Worm (Caenorhabditis elegans): Measurements from ENCODE around the gene Y53G8AR.8.

Y53G8AR.8 gene

DNA sequence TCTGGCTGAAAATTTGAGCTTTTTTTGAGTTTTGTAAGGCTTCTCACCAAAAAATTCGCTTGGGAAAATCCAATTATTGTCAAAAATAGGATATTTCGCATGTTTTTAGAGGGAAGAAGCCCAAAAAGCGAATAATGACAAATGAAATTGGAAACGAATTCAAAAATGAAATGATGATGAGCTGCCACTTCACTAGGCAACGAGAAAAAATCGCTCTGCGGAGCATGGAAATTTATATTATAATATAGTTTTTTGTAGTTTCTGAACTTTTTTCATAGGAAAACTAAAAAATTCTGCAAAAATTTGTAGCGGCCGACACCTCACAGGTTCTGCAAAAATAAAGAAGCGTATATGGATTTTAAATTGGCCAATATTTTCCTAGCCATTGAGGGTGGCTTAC, 41.1 kb downstream of the Y53G8AR.8 start, which contains the start of gene Y53G8AL.3:
Gene Y53G8AL.3 (minus strand): TSS at position 101 of the 400 bp plus-strand sequence.
- TF ChIP-seq tbx-37 (GFP tag; conservative IDR thresholded peaks at IDR 0.05): no peak
- TF ChIP-seq tra-4 (tag; optimal IDR thresholded peaks at IDR 0.05): no peak
- TF ChIP-seq scrt-1 (GFP tag; IDR thresholded peaks at IDR 0.05): no peak
- TF ChIP-seq hmg-4 (GFP tag; optimal IDR thresholded peaks at IDR 0.05): no peak
- TF ChIP-seq flt-1 (GFP tag; IDR thresholded peaks at IDR 0.05): no peak
- no peak for TF ChIP-seq B0310.2 (tag; optimal IDR thresholded peaks at IDR 0.05)
- no peak for TF ChIP-seq aly-1 (tag; optimal IDR thresholded peaks at IDR 0.05)
- no peak for TF ChIP-seq ceh-13 (GFP tag; optimal IDR thresholded peaks at IDR 0.05)
- no peak for TF ChIP-seq ceh-36 (tag; optimal IDR thresholded peaks at IDR 0.05)
- TF ChIP-seq sea-1 (GFP tag; conservative IDR thresholded peaks at IDR 0.05): no peak
- TF ChIP-seq ama-1 (optimal IDR thresholded peaks at IDR 0.05): no peak
- TF ChIP-seq tbx-11 (GFP tag; IDR thresholded peaks at IDR 0.05): no peak
- no peak for TF ChIP-seq hnd-1 (tag; optimal IDR thresholded peaks at IDR 0.05)
- TF ChIP-seq pes-1 (GFP tag; IDR thresholded peaks at IDR 0.05): no peak
- TF ChIP-seq ets-7 (tag; optimal IDR thresholded peaks at IDR 0.05): no peak
- TF ChIP-seq F13C5.2 (tag; optimal IDR thresholded peaks at IDR 0.05): no peak
- TF ChIP-seq hmbx-1 (tag; optimal IDR thresholded peaks at IDR 0.05): no peak

DNA sequence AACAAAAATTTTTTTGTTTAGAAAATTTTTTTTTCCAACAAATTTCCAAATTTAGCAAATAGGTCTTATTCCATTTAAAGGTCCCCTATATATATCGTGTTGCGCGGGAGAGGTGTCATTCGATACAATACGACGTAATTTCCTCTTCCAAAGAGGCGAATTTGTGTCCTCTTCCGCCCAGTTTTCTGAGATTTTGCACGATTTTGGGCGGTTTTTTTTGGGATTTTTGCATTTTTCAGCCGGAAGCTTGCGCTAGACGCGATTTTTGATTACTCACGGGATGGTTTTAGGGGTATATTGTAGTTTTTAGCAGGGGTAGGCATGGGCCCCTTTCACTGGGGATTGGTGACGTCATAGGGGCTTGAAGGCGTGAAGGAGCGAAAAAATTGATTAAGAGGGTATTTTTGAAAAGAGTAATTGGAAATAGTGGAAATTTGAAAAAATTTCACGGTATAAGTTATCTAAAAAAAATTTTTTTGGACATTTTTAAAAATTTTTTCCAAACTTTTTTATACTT, 43.5 kb downstream of the Y53G8AR.8 start, which contains the start of gene Y53G8AL.4:
Gene Y53G8AL.4 (minus strand): TSS at position 51 of the 517 bp plus-strand sequence.
- TF ChIP-seq hmbx-1 (tag; optimal IDR thresholded peaks at IDR 0.05): no peak
- no peak for TF ChIP-seq ama-1 (optimal IDR thresholded peaks at IDR 0.05)
- TF ChIP-seq hmg-4 (GFP tag; optimal IDR thresholded peaks at IDR 0.05): no peak
- peak; percentile 27; the same call in 1 of the 2 replicates for TF ChIP-seq pes-1 (GFP tag; IDR thresholded peaks at IDR 0.05)

DNA sequence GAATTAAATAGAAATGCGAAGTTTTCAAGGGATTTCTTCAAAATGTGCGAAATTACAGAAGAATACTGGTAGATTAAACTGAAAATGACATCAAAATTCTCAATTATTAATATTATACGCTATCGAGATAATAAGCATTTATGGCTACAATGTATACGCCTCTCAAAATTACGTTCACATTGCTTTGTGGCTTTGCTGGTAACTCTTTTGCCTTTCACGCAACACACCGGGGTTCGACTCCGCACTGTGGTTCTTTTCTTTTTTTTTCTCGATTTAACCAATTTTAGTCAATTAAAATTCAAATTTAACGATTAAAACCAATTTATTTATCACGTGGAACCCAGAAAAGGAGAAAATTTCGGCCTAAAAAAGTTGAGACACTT, 45.1 kb downstream of the Y53G8AR.8 start:
- TF ChIP-seq ceh-13 (GFP tag; optimal IDR thresholded peaks at IDR 0.05) (no peak), scrt-1 (GFP tag; IDR thresholded peaks at IDR 0.05) (no peak), tbx-11 (GFP tag; IDR thresholded peaks at IDR 0.05) (0 out of 2 replicates have a peak, but pooled peaks have one; percentile 57), sea-1 (GFP tag; conservative IDR thresholded peaks at IDR 0.05) (no peak), flt-1 (GFP tag; IDR thresholded peaks at IDR 0.05) (peak; percentile 65; the same call in 1 of the 2 replicates), F13C5.2 (tag; optimal IDR thresholded peaks at IDR 0.05) (no peak), ceh-36 (tag; optimal IDR thresholded peaks at IDR 0.05) (no peak), hnd-1 (tag; optimal IDR thresholded peaks at IDR 0.05) (peak; percentile 27), B0310.2 (tag; optimal IDR thresholded peaks at IDR 0.05) (no peak), pes-1 (GFP tag; IDR thresholded peaks at IDR 0.05) (peak; percentile 63)

DNA sequence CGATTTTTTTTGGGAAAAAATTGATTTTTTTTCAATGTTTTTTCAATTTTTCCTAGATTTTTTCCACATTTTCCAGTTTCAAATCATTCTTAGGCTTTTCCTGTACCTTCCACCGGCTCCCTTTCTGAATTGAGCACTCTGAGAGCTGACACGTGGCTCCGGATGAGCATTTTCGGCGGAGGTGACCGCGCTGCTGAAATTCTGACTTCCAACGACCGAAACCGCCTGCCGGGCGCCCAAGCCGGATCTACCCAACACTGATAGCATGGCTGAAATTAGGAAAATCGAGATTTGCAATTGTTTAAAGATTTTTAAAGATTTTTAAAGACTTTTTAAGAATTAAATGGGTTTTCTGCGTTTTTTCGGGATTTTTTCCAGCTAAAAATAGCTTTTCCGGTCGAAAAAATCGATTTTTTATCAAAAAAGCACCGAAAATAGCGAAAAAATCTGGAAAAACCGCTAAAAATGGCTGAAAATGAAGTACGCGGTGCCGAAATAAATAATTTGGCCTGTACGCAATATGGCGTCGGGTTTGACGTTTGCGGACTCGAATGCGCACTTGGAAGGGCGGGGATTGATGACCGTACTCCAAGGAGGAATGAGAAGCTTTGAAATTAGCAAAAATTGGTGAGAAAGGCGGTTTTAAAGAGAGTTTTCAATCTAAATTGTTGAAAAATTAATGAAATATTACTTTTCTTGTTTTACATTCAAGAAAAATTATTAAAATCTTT, 45.7 kb downstream of the Y53G8AR.8 start, which contains the start of gene nduf-9:
Gene nduf-9 (minus strand): TSS at position 269 of the 731 bp plus-strand sequence.
- peak; percentile 27 for TF ChIP-seq F13C5.2 (tag; optimal IDR thresholded peaks at IDR 0.05)
- no peak for TF ChIP-seq hmbx-1 (tag; optimal IDR thresholded peaks at IDR 0.05)
- no peak for TF ChIP-seq tbx-37 (GFP tag; conservative IDR thresholded peaks at IDR 0.05)
- no peak for TF ChIP-seq pes-1 (GFP tag; IDR thresholded peaks at IDR 0.05)
- no peak for TF ChIP-seq ama-1 (optimal IDR thresholded peaks at IDR 0.05)
- TF ChIP-seq hmg-4 (GFP tag; optimal IDR thresholded peaks at IDR 0.05): no peak
- TF ChIP-seq scrt-1 (GFP tag; IDR thresholded peaks at IDR 0.05): no peak
- TF ChIP-seq aly-1 (tag; optimal IDR thresholded peaks at IDR 0.05): no peak

DNA sequence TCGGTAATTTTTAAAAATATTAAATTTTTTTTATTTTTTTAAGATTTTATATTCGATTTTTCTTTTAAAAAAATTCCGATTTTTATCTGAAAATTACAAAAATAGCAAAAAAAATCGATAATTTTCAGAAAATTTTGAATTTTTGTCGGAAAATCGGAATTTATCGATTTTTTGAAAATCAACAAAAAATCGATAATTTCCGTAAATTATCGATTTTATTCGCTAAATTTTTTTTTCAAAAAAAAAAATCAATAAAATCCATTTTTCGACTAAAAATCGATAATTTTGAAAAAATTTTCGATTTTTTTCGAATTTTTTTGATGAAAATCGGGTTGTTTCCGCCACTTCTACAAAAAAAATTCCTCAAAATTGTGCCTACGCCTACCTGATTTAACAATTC, 51.8 kb downstream of the Y53G8AR.8 start:
- TF ChIP-seq ceh-36 (tag; optimal IDR thresholded peaks at IDR 0.05) (no peak), hmg-4 (GFP tag; optimal IDR thresholded peaks at IDR 0.05) (no peak), ets-7 (tag; optimal IDR thresholded peaks at IDR 0.05) (no peak), scrt-1 (GFP tag; IDR thresholded peaks at IDR 0.05) (no peak), B0310.2 (tag; optimal IDR thresholded peaks at IDR 0.05) (no peak), tbx-11 (GFP tag; IDR thresholded peaks at IDR 0.05) (no peak), hnd-1 (tag; optimal IDR thresholded peaks at IDR 0.05) (no peak), ceh-13 (GFP tag; optimal IDR thresholded peaks at IDR 0.05) (no peak), flt-1 (GFP tag; IDR thresholded peaks at IDR 0.05) (no peak)

DNA sequence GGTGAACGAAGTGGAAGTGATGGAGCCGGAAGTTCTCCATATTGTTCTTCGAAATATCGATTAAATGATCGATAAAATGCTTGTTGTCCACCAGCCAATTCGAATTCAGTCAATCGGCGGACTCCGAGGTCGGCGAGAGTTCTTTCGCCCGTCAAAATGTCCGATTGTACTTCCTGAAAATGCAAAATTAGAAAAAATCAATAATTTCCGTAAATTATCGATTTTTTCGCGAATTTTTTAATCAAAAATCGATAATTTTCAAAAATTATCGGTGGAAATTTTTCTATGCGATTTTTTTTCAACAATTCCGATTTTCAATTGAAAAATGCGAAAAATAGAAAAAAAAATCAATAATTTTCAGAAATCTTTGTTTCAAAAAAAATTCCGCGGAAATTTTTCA, 52.2 kb downstream of the Y53G8AR.8 start:
- no peak for TF ChIP-seq hmbx-1 (tag; optimal IDR thresholded peaks at IDR 0.05)
- no peak for TF ChIP-seq F13C5.2 (tag; optimal IDR thresholded peaks at IDR 0.05)
- no peak for TF ChIP-seq pes-1 (GFP tag; IDR thresholded peaks at IDR 0.05)
- TF ChIP-seq ceh-36 (tag; optimal IDR thresholded peaks at IDR 0.05): no peak
- no peak for TF ChIP-seq scrt-1 (GFP tag; IDR thresholded peaks at IDR 0.05)
- no peak for TF ChIP-seq sea-1 (GFP tag; conservative IDR thresholded peaks at IDR 0.05)
- no peak for TF ChIP-seq flt-1 (GFP tag; IDR thresholded peaks at IDR 0.05)
- no peak for TF ChIP-seq tbx-11 (GFP tag; IDR thresholded peaks at IDR 0.05)
- no peak for TF ChIP-seq tbx-37 (GFP tag; conservative IDR thresholded peaks at IDR 0.05)
- no peak for TF ChIP-seq tra-4 (tag; optimal IDR thresholded peaks at IDR 0.05)
- TF ChIP-seq hmg-4 (GFP tag; optimal IDR thresholded peaks at IDR 0.05): no peak
- TF ChIP-seq hnd-1 (tag; optimal IDR thresholded peaks at IDR 0.05): no peak
- no peak for TF ChIP-seq ama-1 (optimal IDR thresholded peaks at IDR 0.05)
- TF ChIP-seq aly-1 (tag; optimal IDR thresholded peaks at IDR 0.05): no peak
- TF ChIP-seq ceh-13 (GFP tag; optimal IDR thresholded peaks at IDR 0.05): no peak

DNA sequence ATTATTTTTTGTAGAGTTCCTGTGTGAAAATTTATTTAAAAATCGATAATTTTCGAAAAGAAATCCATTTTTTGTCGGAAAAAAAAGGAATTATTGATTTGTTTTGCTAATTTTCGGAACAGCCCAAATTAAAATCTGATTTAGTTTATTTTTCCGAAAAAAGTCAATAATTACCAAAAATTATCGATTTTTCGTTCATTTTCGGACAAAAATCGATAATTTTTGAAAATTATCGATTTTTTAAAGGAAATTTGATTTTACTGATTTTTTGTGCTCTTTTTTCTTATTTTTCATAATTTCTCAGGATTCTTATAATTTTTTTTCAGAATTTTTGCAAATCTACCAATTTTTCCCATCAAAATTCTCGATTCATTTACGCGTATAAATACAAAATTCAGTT, 52.8 kb downstream of the Y53G8AR.8 start:
- TF ChIP-seq aly-1 (tag; optimal IDR thresholded peaks at IDR 0.05) (no peak), ets-7 (tag; optimal IDR thresholded peaks at IDR 0.05) (no peak), tbx-11 (GFP tag; IDR thresholded peaks at IDR 0.05) (no peak), ceh-13 (GFP tag; optimal IDR thresholded peaks at IDR 0.05) (no peak), F13C5.2 (tag; optimal IDR thresholded peaks at IDR 0.05) (no peak), pes-1 (GFP tag; IDR thresholded peaks at IDR 0.05) (no peak), ceh-36 (tag; optimal IDR thresholded peaks at IDR 0.05) (no peak), sea-1 (GFP tag; conservative IDR thresholded peaks at IDR 0.05) (no peak), hnd-1 (tag; optimal IDR thresholded peaks at IDR 0.05) (no peak), flt-1 (GFP tag; IDR thresholded peaks at IDR 0.05) (no peak), B0310.2 (tag; optimal IDR thresholded peaks at IDR 0.05) (no peak), tbx-37 (GFP tag; conservative IDR thresholded peaks at IDR 0.05) (no peak)

Measured in whole organism, early embryonic.